Worm (Caenorhabditis elegans): Measurements from ENCODE around the gene lpr-5.

DNA sequence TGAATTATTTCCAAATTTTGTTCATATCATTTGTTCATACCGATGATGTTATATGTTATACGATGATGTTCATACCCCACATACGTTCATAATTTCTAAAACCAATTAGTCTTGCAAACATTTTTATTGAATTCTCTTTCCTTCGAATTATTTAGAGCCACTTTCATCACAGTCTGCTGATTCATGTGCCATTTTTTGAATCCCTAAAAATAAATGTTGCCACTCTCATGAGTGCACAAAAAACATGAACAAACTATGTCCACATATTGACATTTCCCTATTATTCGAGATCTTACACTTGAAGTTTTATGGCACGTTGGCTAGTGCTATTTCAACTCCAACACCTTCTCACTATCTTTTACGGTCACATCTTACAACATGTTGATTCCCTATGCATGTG is 45.2 kb downstream of the lpr-5 start, which contains the start of gene clc-17:
- TF ChIP-seq lin-13 (tag; optimal IDR thresholded peaks at IDR 0.05) (no peak), unc-62 (GFP tag; optimal IDR thresholded peaks at IDR 0.05) (no peak)
